Worm (Caenorhabditis elegans): Measurements from ENCODE around the gene tsp-6.
A peak's percentile ranks its signal among the peaks of the same experiment; 100 is the strongest.

DNA sequence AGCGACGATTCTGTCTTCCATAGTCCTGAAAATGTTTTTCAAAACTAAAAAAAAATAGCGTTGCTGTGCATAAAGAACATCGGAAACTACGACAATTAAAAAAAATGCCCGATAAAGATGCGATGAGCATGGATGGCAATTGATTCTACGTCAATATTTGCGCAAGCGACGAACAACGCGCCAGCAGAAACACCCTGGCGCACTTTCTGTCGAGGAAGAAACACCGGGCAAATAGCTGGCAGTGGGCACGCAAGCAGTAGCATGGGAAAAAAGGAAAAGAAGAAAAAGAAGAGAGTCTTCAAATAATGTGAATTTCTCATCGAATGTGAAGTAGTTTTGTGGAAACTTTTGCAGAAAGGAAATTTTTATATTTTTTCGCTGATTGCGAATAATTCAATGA lies 10.6 kb upstream of the tsp-6 start, which contains the start of gene C14A11.9:
- TF ChIP-seq ceh-82 (tag; optimal IDR thresholded peaks at IDR 0.05) (peak; percentile 78), nhr-25 (tag; optimal IDR thresholded peaks at IDR 0.05) (peak; percentile 59), nfya-1 (tag; optimal IDR thresholded peaks at IDR 0.05; ENCODE audit: insufficient read depth) (peak; percentile 90), R02D3.7 (tag; optimal IDR thresholded peaks at IDR 0.05) (peak; percentile 57), elt-2 (tag; optimal IDR thresholded peaks at IDR 0.05) (peak; percentile 76), egl-5 (tag; optimal IDR thresholded peaks at IDR 0.05) (peak; percentile 81), ztf-4 (tag; optimal IDR thresholded peaks at IDR 0.05) (no peak), snpc-4 (tag; optimal IDR thresholded peaks at IDR 0.05) (peak; percentile 78), elt-3 (tag; optimal IDR thresholded peaks at IDR 0.05) (no peak), nhr-76 (tag; optimal IDR thresholded peaks at IDR 0.05) (no peak), nhr-11 (tag; optimal IDR thresholded peaks at IDR 0.05) (peak; percentile 57), nhr-77 (tag; optimal IDR thresholded peaks at IDR 0.05) (peak; percentile 27), ZK546.5 (tag; optimal IDR thresholded peaks at IDR 0.05) (peak; percentile 6)
